Worm (Caenorhabditis elegans): Measurements from ENCODE around the gene fbxc-50.

- TF ChIP-seq him-1 (tag; optimal IDR thresholded peaks at IDR 0.05) (no peak), dao-5 (tag; optimal IDR thresholded peaks at IDR 0.05) (no peak)
Measured at ce11 chrII:3221730-3222129, 26.2 kb downstream of the fbxc-50 start, which contains the start of gene ZC239.14.

All from whole organism, L4/young adult.